Fruit fly (Drosophila melanogaster) whole organism, embryonic: ENCODE data around the gene CG43345.

Experiments
- Ada2b ChIP-seq: fragments of 200-800 bp; sonication (Bioruptor generic); IDR thresholded peaks from 2 replicates; pipeline ENCODE4 v1.3.6; 2022; ENCODE audit warnings: missing biosample characterization, missing genetic modification characterization
- Atf6 ChIP-seq: fragments of 200-800 bp; sonication (Bioruptor generic); IDR thresholded peaks from 2 replicates; pipeline ENCODE4 v1.3.6; 2022; ENCODE audit warnings: missing biosample characterization, missing genetic modification characterization
- CG10565 ChIP-seq: fragments of 200-800 bp; sonication (Bioruptor generic); optimal IDR thresholded peaks from 3 replicates; lab custom pipeline; 2016; ENCODE audit warnings: missing biosample characterization, mild to moderate bottlenecking, missing genetic modification characterization
- CG1233 ChIP-seq: fragments of 200-800 bp; sonication (Bioruptor generic); optimal IDR thresholded peaks from 4 replicates; lab custom pipeline; 2018; ENCODE audit warnings: missing biosample characterization, mild to moderate bottlenecking, missing genetic modification characterization
- CG13624 ChIP-seq: fragments of 200-800 bp; sonication (Bioruptor generic); optimal IDR thresholded peaks from 2 replicates; lab custom pipeline; 2016; ENCODE audit warnings: missing biosample characterization, missing genetic modification characterization
- CG13894 ChIP-seq: fragments of 200-800 bp; sonication (Bioruptor generic); optimal IDR thresholded peaks from 3 replicates; lab custom pipeline; 2018; ENCODE audit warnings: missing biosample characterization, mild to moderate bottlenecking, missing genetic modification characterization, moderate library complexity
- CG15601 ChIP-seq: fragments of 200-800 bp; sonication (Bioruptor generic); optimal IDR thresholded peaks from 3 replicates; lab custom pipeline; 2019; ENCODE audit warnings: missing biosample characterization, mild to moderate bottlenecking, missing genetic modification characterization, moderate library complexity
- CG2120 ChIP-seq: fragments of 200-800 bp; sonication (Bioruptor generic); optimal IDR thresholded peaks from 3 replicates; lab custom pipeline; 2016; ENCODE audit warnings: missing biosample characterization, missing genetic modification characterization
- CG2199 ChIP-seq: fragments of 200-800 bp; sonication (Bioruptor generic); IDR thresholded peaks from 3 replicates; pipeline ENCODE4 v1.3.6; 2022; ENCODE audit warnings: missing biosample characterization, missing genetic modification characterization
- CG2678 ChIP-seq: fragments of 200-800 bp; sonication (Bioruptor generic); optimal IDR thresholded peaks from 3 replicates; lab custom pipeline; 2019; ENCODE audit warnings: missing biosample characterization, mild to moderate bottlenecking, missing genetic modification characterization, moderate library complexity
- CG30403 ChIP-seq: fragments of 200-800 bp; sonication (Bioruptor generic); optimal IDR thresholded peaks from 3 replicates; lab custom pipeline; 2016; ENCODE audit warnings: missing biosample characterization, missing genetic modification characterization
- CG31365 ChIP-seq: fragments of 200-800 bp; sonication (Bioruptor generic); optimal IDR thresholded peaks from 2 replicates; lab custom pipeline; 2018; ENCODE audit warnings: missing biosample characterization, mild to moderate bottlenecking, missing genetic modification characterization
- CG32532 ChIP-seq: fragments of 200-800 bp; sonication (Bioruptor generic); IDR thresholded peaks from 2 replicates; pipeline ENCODE4 v1.3.6; 2022; ENCODE audit warnings: missing biosample characterization, missing genetic modification characterization
- CG3281 ChIP-seq: fragments of 200-800 bp; sonication (Bioruptor generic); optimal IDR thresholded peaks from 3 replicates; lab custom pipeline; 2017; ENCODE audit warnings: missing biosample characterization, mild to moderate bottlenecking, missing genetic modification characterization
- CG34224 ChIP-seq: fragments of 200-800 bp; sonication (Bioruptor generic); IDR thresholded peaks from 3 replicates; pipeline ENCODE4 v1.3.6; 2022; ENCODE audit warnings: missing biosample characterization, missing genetic modification characterization; ENCODE audit not compliant: partially characterized antibody
- CG34422 ChIP-seq: fragments of 200-800 bp; sonication (Bioruptor generic); IDR thresholded peaks from 3 replicates; pipeline ENCODE4 v1.3.6; 2022; ENCODE audit warnings: missing biosample characterization, missing genetic modification characterization
- CG3726 ChIP-seq: fragments of 200-800 bp; sonication (Bioruptor generic); IDR thresholded peaks from 3 replicates; pipeline ENCODE4, ENCODE4 v1.3.6; 2022; ENCODE audit warnings: missing biosample characterization, missing genetic modification characterization
- CG4730 ChIP-seq: fragments of 200-800 bp; sonication (Bioruptor generic); IDR thresholded peaks from 2 replicates; pipeline ENCODE4 v1.3.6; 2022; ENCODE audit warnings: missing biosample characterization, missing genetic modification characterization
- CG6654 ChIP-seq: fragments of 200-800 bp; sonication (Bioruptor generic); optimal IDR thresholded peaks from 2 replicates; lab custom pipeline; 2017; ENCODE audit warnings: missing biosample characterization, mild to moderate bottlenecking, missing genetic modification characterization
- CG6765 ChIP-seq: fragments of 200-800 bp; sonication (Bioruptor generic); optimal IDR thresholded peaks from 3 replicates; lab custom pipeline; 2017; ENCODE audit warnings: missing biosample characterization, mild to moderate bottlenecking, missing genetic modification characterization
- CG7745 ChIP-seq: fragments of 200-800 bp; sonication (Bioruptor generic); optimal IDR thresholded peaks from 2 replicates; lab custom pipeline; 2018; ENCODE audit warnings: missing biosample characterization, mild to moderate bottlenecking, missing genetic modification characterization, moderate library complexity
- CG8924 ChIP-seq: fragments of 200-800 bp; optimal IDR thresholded peaks from 3 replicates; lab custom pipeline; 2019; ENCODE audit warnings: missing biosample characterization, mild to moderate bottlenecking, missing genetic modification characterization, moderate library complexity
- Chrac-16 ChIP-seq: fragments of 200-800 bp; sonication (Bioruptor generic); optimal IDR thresholded peaks from 3 replicates; lab custom pipeline; 2016; ENCODE audit warnings: missing biosample characterization, missing genetic modification characterization
- CrebB ChIP-seq: fragments of 200-800 bp; sonication (Bioruptor generic); optimal IDR thresholded peaks from 3 replicates; lab custom pipeline; 2018; ENCODE audit warnings: missing biosample characterization, mild to moderate bottlenecking, missing genetic modification characterization
- ERR ChIP-seq: fragments of 200-800 bp; sonication (Bioruptor generic); optimal IDR thresholded peaks from 2 replicates; lab custom pipeline; 2016; ENCODE audit warnings: missing biosample characterization, missing genetic modification characterization
- Elba2 ChIP-seq: fragments of 200-800 bp; sonication (Bioruptor generic); optimal IDR thresholded peaks from 3 replicates; lab custom pipeline; 2016; ENCODE audit warnings: missing biosample characterization, missing genetic modification characterization
- HLH4C ChIP-seq: fragments of 200-800 bp; sonication (Bioruptor generic); IDR thresholded peaks from 3 replicates; pipeline ENCODE4 v1.3.6; 2022; ENCODE audit warnings: missing biosample characterization, missing genetic modification characterization; ENCODE audit not compliant: partially characterized antibody
- Hand ChIP-seq: fragments of 200-800 bp; sonication (Bioruptor generic); optimal IDR thresholded peaks from 2 replicates; lab custom pipeline; 2017; ENCODE audit warnings: mild to moderate bottlenecking, missing biosample characterization, missing genetic modification reagents, missing genetic modification characterization
- Med ChIP-seq: fragments of 200-800 bp; sonication (Bioruptor generic); peaks from one replicate; lab custom pipeline; 2016; ENCODE audit warnings: missing biosample characterization, missing genetic modification characterization, mild to moderate bottlenecking, inconsistent platforms, moderate library complexity
- Meics ChIP-seq: fragments of 200-800 bp; sonication (Bioruptor generic); optimal IDR thresholded peaks from 2 replicates; lab custom pipeline; 2017; ENCODE audit warnings: missing biosample characterization, mild to moderate bottlenecking, missing genetic modification characterization
- Optix ChIP-seq: fragments of 200-800 bp; sonication (Bioruptor generic); IDR thresholded peaks from 3 replicates; pipeline ENCODE4 v1.3.6; 2022; ENCODE audit warnings: missing biosample characterization, missing genetic modification characterization
- Ptx1 ChIP-seq: fragments of 200-800 bp; sonication (Bioruptor generic); IDR thresholded peaks from 2 replicates; pipeline ENCODE4 v1.3.6; 2022; ENCODE audit warnings: missing biosample characterization, missing genetic modification characterization
- Side ChIP-seq: fragments of 200-800 bp; sonication (Bioruptor generic); optimal IDR thresholded peaks from 2 replicates; lab custom pipeline; 2016; ENCODE audit warnings: missing biosample characterization, missing genetic modification characterization
- az2 ChIP-seq: fragments of 200-800 bp; sonication (Bioruptor generic); optimal IDR thresholded peaks from 3 replicates; lab custom pipeline; 2016; ENCODE audit warnings: missing biosample characterization, missing genetic modification characterization
- bigmax ChIP-seq: fragments of 200-800 bp; sonication (Bioruptor generic); optimal IDR thresholded peaks from 2 replicates; lab custom pipeline; 2018; ENCODE audit warnings: missing biosample characterization, mild to moderate bottlenecking, missing genetic modification characterization
- bowl ChIP-seq: fragments of 200-800 bp; sonication (Bioruptor generic); IDR thresholded peaks from 2 replicates; pipeline ENCODE4 v1.3.6; 2022; ENCODE audit warnings: missing biosample characterization, missing genetic modification characterization
- cg ChIP-seq: fragments of 200-800 bp; sonication (Bioruptor generic); optimal IDR thresholded peaks from 3 replicates; lab custom pipeline; 2019; ENCODE audit warnings: missing biosample characterization, mild to moderate bottlenecking, missing genetic modification characterization, moderate library complexity
- chif ChIP-seq, 2 experiments: fragments of 200-800 bp; sonication (Bioruptor generic); optimal IDR thresholded peaks; 3 replicates each; lab custom pipeline; 2016; ENCODE audit warnings: missing biosample characterization in 2 of 2, missing genetic modification characterization in 2 of 2
- dan ChIP-seq: fragments of 200-800 bp; sonication (Bioruptor generic); IDR thresholded peaks from 2 replicates; pipeline ENCODE4 v1.3.6; 2022; ENCODE audit warnings: missing biosample characterization, missing genetic modification characterization
- danr ChIP-seq: fragments of 200-800 bp; sonication (Bioruptor generic); IDR thresholded peaks from 2 replicates; pipeline ENCODE4 v1.3.6; 2022; ENCODE audit warnings: missing biosample characterization, missing genetic modification characterization
- fd3F ChIP-seq: fragments of 200-800 bp; sonication (Bioruptor generic); optimal IDR thresholded peaks from 2 replicates; lab custom pipeline; 2018; ENCODE audit warnings: missing biosample characterization, mild to moderate bottlenecking, missing genetic modification characterization, moderate library complexity
- gcm ChIP-seq: fragments of 200-800 bp; sonication (Bioruptor generic); optimal IDR thresholded peaks from 2 replicates; lab custom pipeline; 2019; ENCODE audit warnings: missing biosample characterization, mild to moderate bottlenecking, missing genetic modification characterization, moderate library complexity
- gem ChIP-seq: fragments of 200-800 bp; sonication (Bioruptor generic); optimal IDR thresholded peaks from 2 replicates; lab custom pipeline; 2019; ENCODE audit warnings: missing biosample characterization, mild to moderate bottlenecking, missing genetic modification characterization, moderate library complexity
- lab ChIP-seq: fragments of 200-800 bp; sonication (Bioruptor generic); optimal IDR thresholded peaks from 3 replicates; lab custom pipeline; 2017; ENCODE audit warnings: missing biosample characterization, missing genetic modification characterization, mild to moderate bottlenecking, moderate library complexity, missing genetic modification reagents
- maf-S ChIP-seq: fragments of 200-800 bp; sonication (Bioruptor generic); optimal IDR thresholded peaks from 2 replicates; lab custom pipeline; 2016; ENCODE audit warnings: missing biosample characterization, missing genetic modification characterization
- odd ChIP-seq: fragments of 200-800 bp; sonication (Bioruptor generic); optimal IDR thresholded peaks from 2 replicates; lab custom pipeline; 2017; ENCODE audit warnings: missing biosample characterization, mild to moderate bottlenecking, missing genetic modification characterization
- otp ChIP-seq: fragments of 200-800 bp; sonication (Bioruptor generic); IDR thresholded peaks from 3 replicates; pipeline ENCODE4, ENCODE4 v1.3.6; 2022; ENCODE audit warnings: missing biosample characterization, missing genetic modification characterization
- pb ChIP-seq: fragments of 200-800 bp; sonication (Bioruptor generic); optimal IDR thresholded peaks from 3 replicates; lab custom pipeline; 2016; ENCODE audit warnings: missing biosample characterization, missing genetic modification characterization
- ttk ChIP-seq: fragments of 200-800 bp; sonication (Bioruptor generic); IDR thresholded peaks from 2 replicates; pipeline ENCODE4 v2.1.2; 2022; ENCODE audit warnings: missing biosample characterization, missing genetic modification characterization
- twi ChIP-seq: fragments of 200-800 bp; optimal IDR thresholded peaks from 2 replicates; lab custom pipeline; 2019; ENCODE audit warnings: missing biosample characterization, mild to moderate bottlenecking, missing genetic modification characterization, moderate library complexity
- wdn ChIP-seq: fragments of 200-800 bp; sonication (Bioruptor generic); IDR thresholded peaks from 2 replicates; pipeline ENCODE4 v1.3.6; 2022; ENCODE audit warnings: missing biosample characterization, missing genetic modification characterization
- zfh1 ChIP-seq: fragments of 200-800 bp; sonication (Bioruptor generic); IDR thresholded peaks from 3 replicates; pipeline ENCODE4 v1.3.6; 2022; ENCODE audit warnings: missing biosample characterization, missing genetic modification characterization

Gene CG43345

DNA sequence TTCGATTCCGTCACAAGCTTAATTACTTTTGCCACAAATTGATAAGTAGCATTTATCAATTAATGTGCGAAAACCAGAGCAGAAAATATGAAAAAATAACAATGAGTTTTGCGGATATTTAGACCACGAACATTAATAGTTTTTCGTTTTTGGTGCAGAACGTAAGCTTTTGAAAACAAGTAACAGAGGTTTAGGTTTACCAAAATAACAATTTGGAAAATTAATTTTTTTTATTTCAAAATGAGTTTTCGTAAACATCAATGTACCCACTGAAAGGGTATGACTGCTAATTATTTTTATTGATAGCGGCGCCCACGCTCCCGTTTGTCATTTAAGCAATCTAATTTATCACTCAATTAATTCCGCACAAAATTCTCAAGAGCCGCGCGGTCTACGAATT lies 26.9 kb upstream of the CG43345 start (continued):
- TF ChIP-seq CG34224 (GFP tag; lab: Robert Waterston, UW) (no peak), cg (GFP tag; lab: Kevin White, UChicago) (no peak), bowl (no peak), chif (GFP tag; optimal IDR thresholded peaks at IDR 0.05; lab: Kevin White, UChicago) (no peak), pb (GFP tag; lab: Kevin White, UChicago) (no peak), CrebB (tag; lab: Kevin White, UChicago) (no peak), Hand (GFP tag; lab: Kevin White, UChicago) (no peak), CG32532 (no peak), HLH4C (GFP tag; lab: Robert Waterston, UW) (no peak), CG4730 (GFP tag; lab: Robert Waterston, UW) (no peak), gem (peak; percentile 29), zfh1 (GFP tag; lab: Robert Waterston, UW) (no peak), Med (GFP tag; lab: Kevin White, UChicago) (peak; percentile 69), Ptx1 (GFP tag; lab: Robert Waterston, UW) (0 out of 2 replicates have a peak, but pooled peaks have one; percentile 9), ttk (GFP tag; lab: Robert Waterston, UW) (no peak), Chrac-16 (GFP tag; lab: Kevin White, UChicago) (no peak), danr (GFP tag; lab: Robert Waterston, UW) (no peak), CG3281 (GFP tag; lab: Kevin White, UChicago) (peak; percentile 31), CG2120 (GFP tag; lab: Kevin White, UChicago) (peak; percentile 42), odd (no peak), lab (GFP tag; lab: Kevin White, UChicago) (peak; percentile 63), CG30403 (GFP tag; lab: Kevin White, UChicago) (peak; percentile 11), CG34422 (no peak), Elba2 (GFP tag; lab: Kevin White, UChicago) (no peak), az2 (GFP tag; lab: Kevin White, UChicago) (no peak), gcm (GFP tag; lab: Kevin White, UChicago) (no peak), twi (no peak), bigmax (GFP tag; lab: Kevin White, UChicago) (no peak), CG6765 (GFP tag; lab: Kevin White, UChicago) (no peak), Atf6 (GFP tag; lab: Robert Waterston, UW) (no peak), Side (GFP tag; lab: Kevin White, UChicago) (no peak), CG13624 (GFP tag; lab: Kevin White, UChicago) (no peak), wdn (GFP tag; lab: Robert Waterston, UW) (no peak), CG13894 (tag; lab: Kevin White, UChicago) (no peak), CG1233 (GFP tag; lab: Kevin White, UChicago) (no peak), dan (GFP tag; lab: Robert Waterston, UW) (no peak), CG7745 (tag; lab: Kevin White, UChicago) (no peak), CG2678 (tag; lab: Kevin White, UChicago) (peak; percentile 49), CG3726 (no peak), Meics (GFP tag; lab: Kevin White, UChicago) (peak; percentile 36), otp (GFP tag; lab: Robert Waterston, UW) (no peak), Ada2b (GFP tag; lab: Robert Waterston, UW) (no peak), CG6654 (GFP tag; lab: Kevin White, UChicago) (no peak), Optix (no peak), CG31365 (tag; lab: Kevin White, UChicago) (no peak), CG10565 (GFP tag; lab: Kevin White, UChicago) (no peak), fd3F (GFP tag; lab: Kevin White, UChicago) (no peak), ERR (GFP tag; lab: Kevin White, UChicago) (no peak), maf-S (GFP tag; lab: Kevin White, UChicago) (no peak), CG2199 (GFP tag; lab: Robert Waterston, UW) (no peak), CG8924 (tag; lab: Kevin White, UChicago) (no peak), CG15601 (tag; lab: Kevin White, UChicago) (no peak)
